Fruit fly (Drosophila melanogaster): ENCODE data around the gene CG8349.

- TF ChIP-seq psq (optimal IDR thresholded peaks at IDR 0.05) = no peak
- TF ChIP-seq ttk (optimal IDR thresholded peaks at IDR 0.05) = no peak
Measured at dm6 chr2L:8168075-8168474, 47.6 kb upstream of the CG8349 start.

Measured in Kc167 (cell line).